Worm (Caenorhabditis elegans): ENCODE data around the gene srap-1.

DNA sequence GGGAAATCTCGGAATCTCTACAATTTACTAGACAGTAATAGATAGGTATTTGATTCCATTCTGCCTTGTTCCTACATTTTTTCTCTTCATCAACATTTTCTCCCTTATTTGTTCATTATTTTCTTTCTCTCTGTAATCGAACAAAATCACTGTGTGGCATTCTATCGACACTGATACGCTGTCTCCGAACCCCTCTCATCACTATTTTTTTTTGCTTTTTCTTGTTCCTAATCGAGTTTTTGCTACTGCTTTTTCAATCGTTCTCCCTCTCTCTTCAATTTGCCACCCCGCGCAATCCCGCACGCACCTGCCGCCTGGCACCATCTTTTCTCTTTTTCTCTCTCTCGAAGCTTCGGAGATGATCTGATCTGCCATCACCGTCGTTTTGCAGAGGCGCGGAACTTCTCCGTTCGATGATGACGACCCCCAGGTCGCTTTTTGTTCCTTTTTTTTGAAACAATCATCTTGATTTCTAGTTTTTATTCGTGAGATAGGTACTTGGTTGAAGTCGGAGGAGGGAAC is 2.7 kb upstream of the srap-1 start:
- TF ChIP-seq hnd-1 (tag; optimal IDR thresholded peaks at IDR 0.05) (no peak), ama-1 (optimal IDR thresholded peaks at IDR 0.05) (no peak), tbx-37 (GFP tag; conservative IDR thresholded peaks at IDR 0.05) (no peak), sea-1 (GFP tag; conservative IDR thresholded peaks at IDR 0.05) (no peak), flt-1 (GFP tag; IDR thresholded peaks at IDR 0.05) (no peak), F13C5.2 (tag; optimal IDR thresholded peaks at IDR 0.05) (no peak)

All from whole organism, early embryonic.